Worm (Caenorhabditis elegans) whole organism, early embryonic: ENCODE results near the gene srt-32.
A peak's percentile ranks its signal among the peaks of the same experiment; 100 is the strongest.

Source experiments
- B0310.2 ChIP-seq: sonication (generic microtip); optimal IDR thresholded peaks from 2 replicates; lab custom pipeline; 2016; ENCODE audit warnings: mild to moderate bottlenecking, missing genetic modification characterization, missing compliant biosample characterization
- F13C5.2 ChIP-seq: sonication (generic microtip); optimal IDR thresholded peaks from 2 replicates; lab custom pipeline; 2017; ENCODE audit warnings: mild to moderate bottlenecking, missing genetic modification characterization, inconsistent platforms, missing compliant biosample characterization
- aly-1 ChIP-seq: sonication (generic microtip); optimal IDR thresholded peaks from 2 replicates; lab custom pipeline; 2016; ENCODE audit warnings: missing genetic modification characterization, missing compliant biosample characterization
- ama-1 ChIP-seq: fragments of 150-350 bp; optimal IDR thresholded peaks from 2 replicates; lab custom pipeline; 2014
- ceh-13 ChIP-seq: fragments of 200-800 bp; sonication (Bioruptor generic); optimal IDR thresholded peaks from 2 replicates; lab custom pipeline; 2018; ENCODE audit warnings: mild to moderate bottlenecking, missing genetic modification characterization, missing compliant biosample characterization
- ceh-36 ChIP-seq: sonication (generic microtip); optimal IDR thresholded peaks from 2 replicates; lab custom pipeline; 2016; ENCODE audit warnings: missing genetic modification characterization, inconsistent platforms, missing compliant biosample characterization
- ets-7 ChIP-seq: sonication (generic microtip); optimal IDR thresholded peaks from 2 replicates; lab custom pipeline; 2016; ENCODE audit warnings: missing genotype, missing genetic modification characterization, missing compliant biosample characterization
- flt-1 ChIP-seq: fragments of 200-800 bp; sonication (Bioruptor generic); IDR thresholded peaks from 2 replicates; pipeline ENCODE4 v1.3.6; 2022; ENCODE audit warnings: missing genetic modification characterization, missing compliant biosample characterization
- hmbx-1 ChIP-seq: sonication (generic microtip); optimal IDR thresholded peaks from 2 replicates; lab custom pipeline; 2016; ENCODE audit warnings: mild to moderate bottlenecking, missing genetic modification characterization, missing compliant biosample characterization
- hmg-4 ChIP-seq: fragments of 200-800 bp; sonication (Bioruptor generic); optimal IDR thresholded peaks from 2 replicates; lab custom pipeline; 2018; ENCODE audit warnings: mild to moderate bottlenecking, missing genetic modification characterization, missing compliant biosample characterization
- hnd-1 ChIP-seq: sonication (generic microtip); optimal IDR thresholded peaks from 2 replicates; lab custom pipeline; 2016; ENCODE audit warnings: missing genetic modification characterization, missing compliant biosample characterization
- pes-1 ChIP-seq: fragments of 200-800 bp; sonication (Bioruptor generic); IDR thresholded peaks from 2 replicates; pipeline ENCODE4 v1.3.6; 2022; ENCODE audit warnings: missing genetic modification reagents, missing genetic modification characterization, missing compliant biosample characterization
- scrt-1 ChIP-seq: fragments of 200-800 bp; sonication (Bioruptor generic); IDR thresholded peaks from 2 replicates; pipeline ENCODE4 v1.3.6; 2022; ENCODE audit warnings: missing genetic modification characterization, missing compliant biosample characterization
- sea-1 ChIP-seq: fragments of 200-800 bp; sonication (Bioruptor generic); conservative IDR thresholded peaks from 2 replicates; pipeline ENCODE4 v1.3.6; 2022; ENCODE audit warnings: missing genetic modification characterization, missing compliant biosample characterization
- tbx-11 ChIP-seq: fragments of 200-800 bp; sonication (Bioruptor generic); IDR thresholded peaks from 2 replicates; pipeline ENCODE4 v1.3.6; 2022; ENCODE audit warnings: missing genetic modification characterization, missing compliant biosample characterization
- tbx-37 ChIP-seq: fragments of 200-800 bp; sonication (Bioruptor generic); conservative IDR thresholded peaks from 2 replicates; pipeline ENCODE4 v1.3.6; 2022; ENCODE audit warnings: missing genetic modification reagents, missing genetic modification characterization, missing compliant biosample characterization
- tra-4 ChIP-seq: sonication (generic microtip); optimal IDR thresholded peaks from 2 replicates; lab custom pipeline; 2017; ENCODE audit warnings: missing genetic modification characterization, missing compliant biosample characterization

Gene srt-32

DNA sequence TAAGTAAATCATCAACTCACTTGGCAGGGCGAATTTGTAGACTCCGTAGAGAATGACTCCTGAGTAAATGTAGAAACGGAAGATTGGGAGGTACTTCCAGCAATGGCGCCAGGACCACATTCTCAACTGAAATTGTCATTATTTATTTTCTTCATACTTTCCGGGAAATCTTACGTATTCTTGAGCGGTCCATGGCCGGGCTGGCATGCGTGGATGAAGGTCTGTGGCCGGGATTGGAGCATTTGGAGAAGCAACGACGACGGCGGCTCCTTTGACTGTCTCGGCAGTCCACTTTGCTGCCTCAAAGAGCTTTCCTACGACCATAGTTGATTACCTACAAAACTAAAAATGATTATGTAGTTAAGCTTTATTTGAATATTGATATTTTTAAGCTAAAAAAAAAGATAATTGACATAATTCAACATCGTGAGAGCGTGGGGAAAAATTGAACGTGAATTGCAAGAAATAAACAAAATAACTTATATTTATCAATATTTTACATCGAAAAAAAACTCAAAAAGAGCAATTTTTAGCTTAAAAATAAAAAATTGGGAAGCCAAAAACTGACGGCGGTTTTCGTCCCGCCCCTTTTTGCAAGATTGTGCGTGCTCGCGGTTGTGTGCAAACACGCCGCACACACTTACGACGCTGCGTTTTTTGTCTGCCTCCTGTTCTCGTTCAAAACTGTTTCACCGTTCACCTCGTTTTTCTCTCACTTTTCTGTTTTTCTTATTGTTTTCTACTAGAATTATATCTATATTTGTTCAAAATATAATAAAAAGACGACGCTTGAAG lies 35.4 kb upstream of the srt-32 start, which contains the start of gene ril-1:
TSS of gene ril-1 (minus strand) at position 342 of the 795 bp plus-strand sequence.
- TF ChIP-seq sea-1 (GFP tag; lab: Robert Waterston, UW) = 0 out of 2 replicates have a peak, but pooled peaks have one; percentile 54
- peak; percentile 8 for TF ChIP-seq hnd-1
- TF ChIP-seq pes-1 (GFP tag; lab: Robert Waterston, UW) = no peak; the same call in 1 of the 2 replicates
- TF ChIP-seq ets-7 = no peak
- no peak for TF ChIP-seq hmg-4 (GFP tag; lab: Kevin White, UChicago)
- peak; percentile 51 for TF ChIP-seq F13C5.2
- no peak for TF ChIP-seq hmbx-1 (tag; lab: Kevin White, UChicago)
- TF ChIP-seq tbx-37 (GFP tag; lab: Robert Waterston, UW) = no peak; the same call in 1 of the 2 replicates
- TF ChIP-seq aly-1 (tag; lab: Kevin White, UChicago) = no peak
- no peak for TF ChIP-seq tbx-11 (GFP tag; lab: Robert Waterston, UW)
- no peak for TF ChIP-seq scrt-1 (GFP tag; lab: Robert Waterston, UW)
- no peak for TF ChIP-seq B0310.2 (tag; lab: Kevin White, UChicago)
- TF ChIP-seq ceh-13 (GFP tag; lab: Kevin White, UChicago) = peak; percentile 32
- TF ChIP-seq flt-1 (GFP tag; lab: Robert Waterston, UW) = no peak
- TF ChIP-seq tra-4 (tag; lab: Kevin White, UChicago) = no peak
- no peak for TF ChIP-seq ceh-36 (tag; lab: Kevin White, UChicago)
- TF ChIP-seq ama-1 (lab: Kevin White, UChicago) = no peak

DNA sequence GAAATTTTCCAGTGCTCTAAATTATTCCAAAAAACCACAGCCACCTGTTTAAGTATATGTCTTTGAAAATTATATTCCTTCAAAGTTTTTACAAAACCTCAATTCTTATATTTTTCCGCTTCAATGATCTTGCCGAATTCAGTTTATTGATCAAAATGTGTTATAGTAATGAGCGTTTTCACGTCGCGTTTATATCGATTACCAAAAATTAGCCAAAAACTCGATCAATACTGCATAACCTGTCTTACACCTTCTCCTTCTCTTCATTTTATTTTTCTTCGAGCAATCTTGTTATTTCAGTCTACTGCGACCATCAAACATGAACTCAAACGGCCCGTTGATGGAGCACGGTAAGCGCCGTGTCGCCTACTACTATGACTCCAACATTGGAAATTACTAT lies 34.3 kb upstream of the srt-32 start, which contains the start of gene hda-1:
TSS of gene hda-1 (plus strand) at position 301 of the 400 bp plus-strand sequence.
- TF ChIP-seq ceh-13 (GFP tag; lab: Kevin White, UChicago) (no peak), aly-1 (tag; lab: Kevin White, UChicago) (no peak)

DNA sequence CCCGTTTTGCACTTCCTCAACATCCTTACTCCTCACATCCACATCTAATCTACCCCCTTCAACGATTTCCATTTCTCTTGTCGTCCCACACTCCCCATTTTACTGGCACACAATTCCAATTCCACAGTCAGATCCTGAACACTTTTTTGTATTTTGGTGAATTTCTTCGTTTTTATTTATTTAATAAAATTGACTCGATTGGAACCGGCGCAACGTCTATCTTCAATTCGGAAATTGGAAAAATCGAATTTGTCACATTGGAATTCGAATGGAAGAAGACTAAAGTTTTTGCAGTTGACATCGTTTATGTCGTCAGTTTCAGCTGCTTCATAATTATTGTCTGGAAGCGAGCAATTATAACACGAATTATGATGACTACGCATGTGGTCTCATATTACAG lies 32.2 kb upstream of the srt-32 start:
- no peak for TF ChIP-seq hnd-1
- TF ChIP-seq tbx-37 (GFP tag; lab: Robert Waterston, UW) = no peak
- no peak for TF ChIP-seq ets-7

DNA sequence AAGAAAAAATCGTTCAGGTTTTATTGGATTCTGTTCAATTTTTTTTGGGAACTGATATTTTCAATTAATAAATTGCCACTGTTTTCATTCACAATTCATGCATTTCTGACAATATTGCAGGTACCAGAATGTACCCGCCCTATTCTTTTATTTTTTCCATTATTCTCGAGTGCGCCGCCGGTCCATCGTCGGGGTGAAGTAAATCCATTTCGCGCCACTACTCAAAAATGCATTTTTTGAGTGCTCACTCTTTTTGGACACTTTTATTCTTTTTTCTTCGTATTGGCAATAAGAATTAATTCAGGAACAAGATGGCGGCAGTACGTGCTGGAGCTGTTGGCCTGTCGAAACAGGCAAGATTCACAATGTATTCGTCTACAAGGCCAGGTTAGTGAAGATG lies 28.6 kb upstream of the srt-32 start, which contains the start of gene kcnl-4:
TSS of gene kcnl-4 (plus strand) at position 301 of the 400 bp plus-strand sequence.
- TF ChIP-seq pes-1 (GFP tag; lab: Robert Waterston, UW) = no peak
- no peak for TF ChIP-seq flt-1 (GFP tag; lab: Robert Waterston, UW)
- TF ChIP-seq ama-1 (lab: Kevin White, UChicago) = no peak
- no peak for TF ChIP-seq ceh-13 (GFP tag; lab: Kevin White, UChicago)
- TF ChIP-seq tbx-37 (GFP tag; lab: Robert Waterston, UW) = no peak
- TF ChIP-seq sea-1 (GFP tag; lab: Robert Waterston, UW) = no peak
- no peak for TF ChIP-seq hmg-4 (GFP tag; lab: Kevin White, UChicago)

DNA sequence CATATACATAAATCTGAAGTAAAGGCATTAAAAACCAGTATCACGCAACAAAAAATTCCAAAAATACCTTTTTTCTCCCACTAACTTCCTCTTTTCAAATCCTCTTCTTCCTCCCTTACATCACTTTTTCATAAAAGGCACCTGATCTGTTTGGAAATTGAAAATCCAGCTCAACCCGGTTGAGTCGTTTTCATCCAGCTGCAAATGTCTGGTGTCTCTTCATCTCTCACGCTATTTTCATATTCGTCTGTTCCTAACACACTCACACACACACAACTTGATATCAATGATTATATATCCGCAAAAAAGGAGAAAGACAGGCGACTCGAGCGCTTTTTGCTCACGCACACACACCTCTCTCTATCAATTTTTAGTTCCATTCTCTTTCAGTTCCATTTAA lies 27.0 kb upstream of the srt-32 start:
- TF ChIP-seq tbx-11 (GFP tag; lab: Robert Waterston, UW) = no peak
- no peak for TF ChIP-seq hnd-1
- TF ChIP-seq tra-4 (tag; lab: Kevin White, UChicago) = no peak
- no peak for TF ChIP-seq sea-1 (GFP tag; lab: Robert Waterston, UW)
- TF ChIP-seq B0310.2 (tag; lab: Kevin White, UChicago) = no peak
- TF ChIP-seq hmg-4 (GFP tag; lab: Kevin White, UChicago) = no peak
- no peak for TF ChIP-seq pes-1 (GFP tag; lab: Robert Waterston, UW)
- TF ChIP-seq hmbx-1 (tag; lab: Kevin White, UChicago) = no peak
- TF ChIP-seq ceh-36 (tag; lab: Kevin White, UChicago) = no peak

DNA sequence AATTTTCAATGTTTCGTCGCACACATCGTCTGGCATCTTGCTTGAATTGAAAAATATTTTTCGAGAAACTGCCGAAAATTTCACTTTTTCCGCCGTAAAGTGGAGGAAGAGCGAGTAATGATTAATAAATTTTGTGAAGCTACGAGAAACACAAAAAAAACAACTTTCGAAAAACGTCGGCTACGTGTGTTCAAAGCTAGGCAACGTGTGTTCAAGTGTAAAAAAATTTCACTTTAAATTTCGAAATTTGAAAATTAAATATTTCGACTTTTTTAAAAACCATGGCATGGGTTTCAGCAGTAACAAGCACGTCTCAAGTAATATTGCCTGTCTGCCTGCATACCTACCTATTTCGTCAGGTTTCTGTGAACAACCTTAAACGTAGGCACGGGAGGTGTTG lies 23.1 kb upstream of the srt-32 start, which contains the start of gene tag-191:
TSS of gene tag-191 (minus strand) at position 101 of the 400 bp plus-strand sequence.
- TF ChIP-seq hmg-4 (GFP tag; lab: Kevin White, UChicago) (no peak), pes-1 (GFP tag; lab: Robert Waterston, UW) (no peak), scrt-1 (GFP tag; lab: Robert Waterston, UW) (no peak)

DNA sequence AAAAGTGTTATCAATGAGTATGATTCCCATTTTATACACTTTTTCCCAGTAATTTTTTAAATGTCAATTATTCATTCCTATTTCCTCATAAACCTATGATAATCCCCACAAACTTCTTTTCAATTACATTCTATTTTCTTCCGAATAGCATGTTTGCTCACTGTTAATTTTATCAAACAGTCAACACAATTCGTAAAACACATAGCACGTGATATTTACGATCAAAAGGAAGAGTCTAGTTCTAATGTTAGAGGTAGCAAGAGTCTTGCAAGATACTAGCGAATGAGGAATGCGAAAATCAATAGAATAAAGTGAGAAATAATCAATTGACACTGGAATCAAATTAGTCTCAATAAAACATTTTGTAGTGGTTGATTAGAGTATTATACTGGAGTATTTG lies 20.1 kb upstream of the srt-32 start:
- TF ChIP-seq F13C5.2 = no peak

DNA sequence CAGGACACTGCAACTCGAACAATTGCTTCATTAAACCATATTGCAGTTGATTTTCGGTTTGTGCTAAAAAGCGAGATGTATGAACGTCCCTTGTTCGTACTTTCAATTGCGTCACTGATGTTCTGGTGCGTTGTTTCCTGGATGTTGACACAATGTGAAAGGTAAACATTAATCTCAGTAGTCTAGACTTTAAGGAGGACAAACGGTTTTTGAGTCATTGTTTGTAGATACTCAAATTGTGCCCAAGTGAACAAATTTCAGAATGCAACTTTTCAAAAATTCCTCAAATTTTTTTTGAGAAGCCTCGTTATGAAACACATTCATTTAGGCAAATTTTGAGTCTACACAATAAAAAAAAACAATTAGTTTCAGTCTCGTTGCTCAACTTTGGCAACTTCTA lies 18.5 kb upstream of the srt-32 start:
- TF ChIP-seq F13C5.2 (no peak), B0310.2 (tag; lab: Kevin White, UChicago) (no peak), ceh-36 (tag; lab: Kevin White, UChicago) (no peak), sea-1 (GFP tag; lab: Robert Waterston, UW) (no peak), tra-4 (tag; lab: Kevin White, UChicago) (no peak), hnd-1 (no peak), flt-1 (GFP tag; lab: Robert Waterston, UW) (no peak), ama-1 (lab: Kevin White, UChicago) (no peak)
